Worm (Caenorhabditis elegans): ENCODE data around the gene T07D4.2.

- TF ChIP-seq nhr-237 (tag; optimal IDR thresholded peaks at IDR 0.05) (no peak), nhr-11 (tag; optimal IDR thresholded peaks at IDR 0.05) (no peak), lin-11 (tag; optimal IDR thresholded peaks at IDR 0.05) (no peak), snpc-4 (tag; optimal IDR thresholded peaks at IDR 0.05) (no peak), sma-9 (GFP tag; optimal IDR thresholded peaks at IDR 0.05) (no peak), sma-9 (tag; optimal IDR thresholded peaks at IDR 0.05) (no peak), crh-2 (tag; optimal IDR thresholded peaks at IDR 0.05) (no peak), fos-1 (tag; optimal IDR thresholded peaks at IDR 0.05) (no peak), nhr-12 (tag; optimal IDR thresholded peaks at IDR 0.05) (no peak), zag-1 (tag; optimal IDR thresholded peaks at IDR 0.05) (no peak), ztf-4 (tag; optimal IDR thresholded peaks at IDR 0.05) (no peak), egl-27 (tag; optimal IDR thresholded peaks at IDR 0.05) (no peak), elt-3 (tag; optimal IDR thresholded peaks at IDR 0.05) (no peak), lin-13 (GFP tag; optimal IDR thresholded peaks at IDR 0.05) (no peak), nhr-77 (tag; optimal IDR thresholded peaks at IDR 0.05) (no peak)
Observed at ce11 chrII:8889589-8889988, 15.8 kb upstream of the T07D4.2 start.
